Worm (Caenorhabditis elegans) whole organism, L4 larva: ENCODE results near the gene F56A11.6.

Experiments used
- D1046.2 ChIP-seq: fragments of 200-800 bp; sonication (Bioruptor generic); IDR thresholded peaks from 2 replicates; pipeline ENCODE4 v1.3.6; 2022; ENCODE audit warnings: missing genetic modification characterization, missing compliant biosample characterization
- F10B5.3 ChIP-seq: sonication (generic microtip); optimal IDR thresholded peaks from 2 replicates; lab custom pipeline; 2016; ENCODE audit warnings: mild to moderate bottlenecking, missing genetic modification characterization, missing compliant biosample characterization
- F26F4.8 ChIP-seq: fragments of 200-800 bp; sonication (Bioruptor generic); conservative IDR thresholded peaks from 2 replicates; pipeline ENCODE4 v1.3.6; 2022; ENCODE audit warnings: missing genetic modification characterization, missing compliant biosample characterization
- F49E8.2 ChIP-seq: sonication (generic microtip); optimal IDR thresholded peaks from 2 replicates; lab custom pipeline; 2016; ENCODE audit warnings: missing compliant biosample characterization, mild to moderate bottlenecking, missing genetic modification characterization, borderline replicate concordance
- T26A8.4 ChIP-seq: fragments of 200-800 bp; sonication (Bioruptor generic); IDR thresholded peaks from 2 replicates; pipeline ENCODE4 v1.3.6; 2022; ENCODE audit warnings: missing genetic modification characterization, missing compliant biosample characterization
- Y5F2A.4 ChIP-seq: fragments of 200-800 bp; sonication (Bioruptor generic); optimal IDR thresholded peaks from 2 replicates; lab custom pipeline; 2018; ENCODE audit warnings: mild to moderate bottlenecking, missing genetic modification characterization, missing compliant biosample characterization
- ZK337.2 ChIP-seq: fragments of 200-800 bp; sonication (Bioruptor generic); IDR thresholded peaks from 2 replicates; pipeline ENCODE4 v1.3.6; 2022; ENCODE audit warnings: missing genetic modification reagents, missing genetic modification characterization, missing compliant biosample characterization
- aha-1 ChIP-seq: fragments of 150-350 bp; peaks from one replicate; lab custom pipeline; 2014; ENCODE audit warnings: missing biosample characterization, missing genetic modification characterization
- arid-1 ChIP-seq: fragments of 200-800 bp; sonication (Bioruptor generic); conservative IDR thresholded peaks from 2 replicates; pipeline ENCODE4 v1.3.6; 2022; ENCODE audit warnings: missing genetic modification reagents, missing genetic modification characterization, missing compliant biosample characterization
- ceh-20 ChIP-seq: fragments of 200-800 bp; sonication (Bioruptor generic); IDR thresholded peaks from 2 replicates; pipeline ENCODE4 v1.3.6; 2022; ENCODE audit warnings: missing genetic modification reagents, missing genetic modification characterization, missing compliant biosample characterization
- ceh-44 ChIP-seq: fragments of 200-800 bp; sonication (Bioruptor generic); IDR thresholded peaks from 2 replicates; pipeline ENCODE4 v1.3.6; 2022; ENCODE audit warnings: missing genetic modification reagents, missing genetic modification characterization, missing compliant biosample characterization
- ceh-62 ChIP-seq: sonication (generic microtip); optimal IDR thresholded peaks from 2 replicates; lab custom pipeline; 2017; ENCODE audit warnings: missing biosample characterization, missing genetic modification characterization
- ces-1 ChIP-seq: fragments of 150-350 bp; sonication (generic microtip); optimal IDR thresholded peaks from 4 replicates; lab custom pipeline; 2014; ENCODE audit warnings: missing biosample characterization, missing genetic modification reagents, missing genetic modification characterization
- daf-12 ChIP-seq: fragments of 150-350 bp; optimal IDR thresholded peaks from 2 replicates; lab custom pipeline; 2014; ENCODE audit warnings: missing biosample characterization, missing genetic modification reagents, missing genetic modification characterization
- daf-19 ChIP-seq: fragments of 200-800 bp; sonication (Bioruptor generic); conservative IDR thresholded peaks from 2 replicates; pipeline ENCODE4 v1.3.6; 2022; ENCODE audit warnings: missing genetic modification characterization, missing compliant biosample characterization
- duxl-1 ChIP-seq: sonication (generic microtip); optimal IDR thresholded peaks from 2 replicates; lab custom pipeline; 2016; ENCODE audit warnings: mild to moderate bottlenecking, missing genetic modification characterization, moderate library complexity, missing compliant biosample characterization; ENCODE audit not compliant: poor library complexity
- dve-1 ChIP-seq: sonication (generic microtip); optimal IDR thresholded peaks from 2 replicates; lab custom pipeline; 2017; ENCODE audit warnings: antibody characterized with exemption, mild to moderate bottlenecking, missing genetic modification characterization, missing compliant biosample characterization; ENCODE audit not compliant: insufficient read depth
- egl-27 ChIP-seq: sonication (generic microtip); optimal IDR thresholded peaks from 3 replicates; lab custom pipeline; 2017; ENCODE audit warnings: missing biosample characterization, missing genetic modification reagents, missing genetic modification characterization
- egl-43 ChIP-seq: fragments of 200-800 bp; sonication (Bioruptor generic); IDR thresholded peaks from 2 replicates; pipeline ENCODE4 v1.3.6; 2022; ENCODE audit warnings: missing genetic modification reagents, missing genetic modification characterization, missing compliant biosample characterization
- fkh-10 ChIP-seq: fragments of 150-350 bp; optimal IDR thresholded peaks from 2 replicates; lab custom pipeline; 2014; ENCODE audit warnings: missing biosample characterization, missing genetic modification reagents, missing genetic modification characterization
- fos-1 ChIP-seq: fragments of 150-350 bp; optimal IDR thresholded peaks from 2 replicates; lab custom pipeline; 2014; ENCODE audit warnings: missing biosample characterization, missing genetic modification characterization
- gei-8 ChIP-seq: fragments of 200-800 bp; sonication (Bioruptor generic); optimal IDR thresholded peaks from 2 replicates; lab custom pipeline; 2018; ENCODE audit warnings: mild to moderate bottlenecking, missing genetic modification characterization, missing compliant biosample characterization
- hlh-30 ChIP-seq: sonication (generic microtip); optimal IDR thresholded peaks from 2 replicates; lab custom pipeline; 2017; ENCODE audit warnings: antibody characterized with exemption, mild to moderate bottlenecking, missing genetic modification characterization, missing compliant biosample characterization; ENCODE audit not compliant: insufficient read depth
- lim-7 ChIP-seq: fragments of 200-800 bp; sonication (Bioruptor generic); IDR thresholded peaks from 2 replicates; pipeline ENCODE4 v1.3.6; 2022; ENCODE audit warnings: missing genetic modification characterization, missing compliant biosample characterization
- lin-1 ChIP-seq: fragments of 200-800 bp; sonication (Bioruptor generic); IDR thresholded peaks from 2 replicates; pipeline ENCODE4 v1.3.6; 2022; ENCODE audit warnings: missing genetic modification reagents, missing genetic modification characterization, missing compliant biosample characterization
- lin-13 ChIP-seq: fragments of 150-350 bp; optimal IDR thresholded peaks from 2 replicates; lab custom pipeline; 2014; ENCODE audit warnings: missing biosample characterization, missing genetic modification reagents, missing genetic modification characterization
- madf-9 ChIP-seq: fragments of 200-800 bp; sonication (Bioruptor generic); conservative IDR thresholded peaks from 2 replicates; pipeline ENCODE4 v1.3.6; 2022; ENCODE audit warnings: missing genetic modification reagents, missing genetic modification characterization, missing compliant biosample characterization
- mdl-1 ChIP-seq, 2 experiments: fragments of 150-350 bp in 1 of 2; sonication (generic microtip) in 1 of 2; optimal IDR thresholded peaks; 2 replicates each; lab custom pipeline; 2014 to 2017; ENCODE audit warnings: missing biosample characterization in 2 of 2, missing genetic modification characterization in 2 of 2
- nhr-102 ChIP-seq: sonication (generic microtip); optimal IDR thresholded peaks from 2 replicates; lab custom pipeline; 2016; ENCODE audit warnings: mild to moderate bottlenecking, missing genetic modification characterization, moderate library complexity, missing compliant biosample characterization
- nhr-111 ChIP-seq: fragments of 200-800 bp; sonication (Bioruptor generic); optimal IDR thresholded peaks from 2 replicates; lab custom pipeline; 2018; ENCODE audit warnings: mild to moderate bottlenecking, missing genetic modification characterization, missing compliant biosample characterization
- nhr-237 ChIP-seq: sonication (generic microtip); optimal IDR thresholded peaks from 2 replicates; lab custom pipeline; 2017; ENCODE audit warnings: missing biosample characterization, missing genetic modification characterization
- nhr-28 ChIP-seq: fragments of 150-350 bp; optimal IDR thresholded peaks from 2 replicates; lab custom pipeline; 2014; ENCODE audit warnings: missing biosample characterization, missing genetic modification characterization
- nhr-42 ChIP-seq: fragments of 200-800 bp; sonication (Bioruptor generic); IDR thresholded peaks from 2 replicates; pipeline ENCODE4 v1.3.6; 2022; ENCODE audit warnings: missing genetic modification characterization, missing compliant biosample characterization
- nhr-76 ChIP-seq: fragments of 150-350 bp; optimal IDR thresholded peaks from 2 replicates; lab custom pipeline; 2014; ENCODE audit warnings: missing biosample characterization, missing genetic modification characterization
- pha-4 ChIP-seq, 2 experiments: fragments of 150-350 bp in 1 of 2; fragments of 200-800 bp in 1 of 2; sonication (Bioruptor generic) in 1 of 2; IDR thresholded peaks in 1 of 2; optimal IDR thresholded peaks in 1 of 2; 2 replicates each; pipeline versions ENCODE4 v1.3.6 to Lab custom; 2014 to 2022; ENCODE audit warnings: missing genetic modification characterization in 2 of 2, missing genetic modification reagents in 2 of 2, missing biosample characterization in 1 of 2, missing compliant biosample characterization in 1 of 2
- php-3 ChIP-seq: fragments of 200-800 bp; sonication (Bioruptor generic); IDR thresholded peaks from 2 replicates; pipeline ENCODE4 v1.3.6; 2022; ENCODE audit warnings: missing genetic modification reagents, missing genetic modification characterization, missing compliant biosample characterization
- rbr-2 ChIP-seq: sonication (generic microtip); optimal IDR thresholded peaks from 2 replicates; lab custom pipeline; 2016; ENCODE audit warnings: missing genotype, missing genetic modification characterization, missing compliant biosample characterization
- skn-1 ChIP-seq: fragments of 150-350 bp; optimal IDR thresholded peaks from 2 replicates; lab custom pipeline; 2014; ENCODE audit warnings: missing biosample characterization, missing genetic modification characterization
- snpc-4 ChIP-seq: fragments of 150-350 bp; optimal IDR thresholded peaks from 2 replicates; lab custom pipeline; 2014; ENCODE audit warnings: missing biosample characterization, missing genetic modification characterization
- spr-1 ChIP-seq: sonication (generic microtip); optimal IDR thresholded peaks from 2 replicates; lab custom pipeline; 2016; ENCODE audit warnings: mild to moderate bottlenecking, missing genetic modification characterization, missing compliant biosample characterization
- spr-3 ChIP-seq: fragments of 200-800 bp; sonication (Bioruptor generic); optimal IDR thresholded peaks from 2 replicates; lab custom pipeline; 2018; ENCODE audit warnings: mild to moderate bottlenecking, missing genetic modification characterization, missing compliant biosample characterization
- tra-1 ChIP-seq: fragments of 200-800 bp; sonication (Bioruptor generic); IDR thresholded peaks from 2 replicates; pipeline ENCODE4 v1.3.6; 2022; ENCODE audit warnings: missing genetic modification reagents, missing genetic modification characterization, missing compliant biosample characterization
- unc-39 ChIP-seq: sonication (generic microtip); optimal IDR thresholded peaks from 2 replicates; lab custom pipeline; 2017; ENCODE audit warnings: missing biosample characterization, missing genetic modification characterization
- unc-62 ChIP-seq, 3 experiments: fragments of 150-350 bp in 1 of 3; sonication (generic microtip); optimal IDR thresholded peaks in 2 of 3; peaks in 1 of 3; 1 replicate in 1 of 3; 2 replicates in 2 of 3; lab custom pipeline; 2014 to 2017; ENCODE audit warnings: missing biosample characterization in 3 of 3, missing genetic modification characterization in 3 of 3, missing genetic modification reagents in 3 of 3, missing genotype in 1 of 3
- zfp-3 ChIP-seq: fragments of 200-800 bp; sonication (Bioruptor generic); conservative IDR thresholded peaks from 2 replicates; pipeline ENCODE4 v1.3.6; 2022; ENCODE audit warnings: missing genetic modification reagents, missing genetic modification characterization, missing compliant biosample characterization
- zip-2 ChIP-seq: fragments of 150-350 bp; optimal IDR thresholded peaks from 2 replicates; lab custom pipeline; 2014; ENCODE audit warnings: missing biosample characterization, missing genetic modification characterization

The F56A11.6 gene

ce11 chrIV:623876-624275 is 41.8 kb upstream of the F56A11.6 start:
- TF ChIP-seq tra-1 (GFP tag; lab: Robert Waterston, UW) (no peak), rbr-2 (tag; lab: Kevin White, UChicago) (no peak), lim-7 (peak; percentile 19; the same call in 1 of the 2 replicates), zip-2 (tag; lab: Kevin White, UChicago) (no peak), spr-3 (GFP tag; lab: Kevin White, UChicago) (no peak), ceh-44 (GFP tag; lab: Robert Waterston, UW) (no peak), unc-62 (GFP tag; optimal IDR thresholded peaks at IDR 0.05 in 1 of 2; lab: Kevin White, UChicago) (peak in 1 of 2 experiments; percentile 67), unc-62 (tag; optimal IDR thresholded peaks at IDR 0.05; lab: Kevin White, UChicago) (no peak), aha-1 (no peak), daf-19 (GFP tag; lab: Robert Waterston, UW) (no peak), egl-43 (no peak), php-3 (GFP tag; lab: Robert Waterston, UW) (no peak), F26F4.8 (GFP tag; lab: Robert Waterston, UW) (no peak)

DNA sequence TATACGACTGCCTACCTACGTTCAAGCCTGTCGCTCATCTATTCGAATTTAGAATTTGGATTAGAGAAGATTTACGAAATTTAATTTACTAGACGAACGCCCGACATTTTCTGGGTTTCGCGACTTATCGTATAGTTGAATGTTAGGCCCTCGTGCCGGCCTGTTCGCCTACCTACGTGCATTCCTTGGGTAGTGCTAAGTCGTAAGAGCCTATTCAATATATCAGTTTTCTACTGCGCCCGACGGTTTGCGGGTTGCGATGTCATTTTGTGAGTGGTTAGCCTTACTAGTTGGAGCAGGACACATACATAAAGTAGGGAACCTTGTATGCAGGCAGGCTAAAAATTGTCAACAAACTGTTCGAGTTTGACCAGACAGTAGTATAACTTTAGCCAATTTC is 41.0 kb upstream of the F56A11.6 start:
- TF ChIP-seq aha-1 (peak; percentile 93), daf-12 (no peak), ZK337.2 (no peak)

- TF ChIP-seq skn-1 (no peak), spr-1 (tag; lab: Kevin White, UChicago) (peak; percentile 31), pha-4 (GFP tag; IDR thresholded peaks at IDR 0.05; lab: Robert Waterston, UW) (peak; percentile 81), pha-4 (tag; optimal IDR thresholded peaks at IDR 0.05; lab: Kevin White, UChicago) (no peak), F49E8.2 (no peak), T26A8.4 (peak; percentile 71; the same call in 1 of the 2 replicates), lin-13 (GFP tag; lab: Kevin White, UChicago) (no peak), mdl-1 (tag; optimal IDR thresholded peaks at IDR 0.05; lab: Kevin White, UChicago) (peak in 1 of 2 experiments; percentile 13), php-3 (GFP tag; lab: Robert Waterston, UW) (peak; percentile 58; the same call in 1 of the 2 replicates), unc-39 (tag; lab: Kevin White, UChicago) (no peak), fkh-10 (no peak), ceh-62 (tag; lab: Kevin White, UChicago) (no peak), egl-27 (tag; lab: Kevin White, UChicago) (peak; percentile 8), ceh-44 (GFP tag; lab: Robert Waterston, UW) (0 out of 2 replicates have a peak, but pooled peaks have one; percentile 35), hlh-30 (tag; lab: Kevin White, UChicago) (no peak), dve-1 (tag; lab: Kevin White, UChicago) (no peak), duxl-1 (tag; lab: Kevin White, UChicago) (peak; percentile 46), rbr-2 (tag; lab: Kevin White, UChicago) (peak; percentile 65), F10B5.3 (tag; lab: Kevin White, UChicago) (no peak), gei-8 (GFP tag; lab: Kevin White, UChicago) (peak; percentile 59), ceh-20 (0 out of 2 replicates have a peak, but pooled peaks have one; percentile 30), nhr-76 (tag; lab: Kevin White, UChicago) (no peak), snpc-4 (tag; lab: Kevin White, UChicago) (no peak), F26F4.8 (GFP tag; lab: Robert Waterston, UW) (peak; percentile 74), Y5F2A.4 (GFP tag; lab: Kevin White, UChicago) (no peak), fos-1 (tag; lab: Kevin White, UChicago) (no peak), arid-1 (GFP tag; lab: Robert Waterston, UW) (peak; percentile 63; the same call in 1 of the 2 replicates), nhr-28 (tag; lab: Kevin White, UChicago) (no peak), nhr-42 (GFP tag; lab: Robert Waterston, UW) (peak; percentile 78; the same call in 1 of the 2 replicates), ces-1 (GFP tag; lab: Kevin White, UChicago) (no peak), D1046.2 (GFP tag; lab: Robert Waterston, UW) (0 out of 2 replicates have a peak, but pooled peaks have one; percentile 50), zfp-3 (0 out of 2 replicates have a peak, but pooled peaks have one; percentile 37), nhr-102 (no peak), nhr-111 (GFP tag; lab: Kevin White, UChicago) (peak; percentile 56), nhr-237 (tag; lab: Kevin White, UChicago) (no peak), madf-9 (peak; percentile 67; the same call in 1 of the 2 replicates), lin-1 (GFP tag; lab: Robert Waterston, UW) (peak; percentile 60; the same call in 1 of the 2 replicates)
Observed at ce11 chrIV:620324-620723, 38.3 kb upstream of the F56A11.6 start.
